Fruit fly (Drosophila melanogaster) whole organism, prepupa: ENCODE measurements around the gene CG17646.

ENCODE experiments used
- CG4318 ChIP-seq: fragments of 200-800 bp; sonication (Bioruptor generic); optimal IDR thresholded peaks from 3 replicates; lab custom pipeline; 2017; ENCODE audit warnings: missing biosample characterization, mild to moderate bottlenecking, missing genetic modification characterization
- Eip78C ChIP-seq: fragments of 200-800 bp; sonication (Bioruptor generic); peaks from one replicate; lab custom pipeline; 2016; ENCODE audit warnings: missing biosample characterization, missing genetic modification characterization
- Hr38 ChIP-seq: sonication (Bioruptor generic); optimal IDR thresholded peaks from 2 replicates; lab custom pipeline; 2016; ENCODE audit warnings: missing biosample characterization, missing genetic modification characterization
- Sox102F ChIP-seq: fragments of 200-800 bp; sonication (Bioruptor generic); optimal IDR thresholded peaks from 2 replicates; lab custom pipeline; 2016; ENCODE audit warnings: missing biosample characterization, mild to moderate bottlenecking, missing genetic modification characterization
- salr ChIP-seq, 2 experiments: fragments of 200-800 bp; sonication (Bioruptor generic); optimal IDR thresholded peaks; 3 replicates each; lab custom pipeline; 2016 to 2018; ENCODE audit warnings: missing biosample characterization in 2 of 2, missing genetic modification characterization in 2 of 2, mild to moderate bottlenecking in 1 of 2

DNA sequence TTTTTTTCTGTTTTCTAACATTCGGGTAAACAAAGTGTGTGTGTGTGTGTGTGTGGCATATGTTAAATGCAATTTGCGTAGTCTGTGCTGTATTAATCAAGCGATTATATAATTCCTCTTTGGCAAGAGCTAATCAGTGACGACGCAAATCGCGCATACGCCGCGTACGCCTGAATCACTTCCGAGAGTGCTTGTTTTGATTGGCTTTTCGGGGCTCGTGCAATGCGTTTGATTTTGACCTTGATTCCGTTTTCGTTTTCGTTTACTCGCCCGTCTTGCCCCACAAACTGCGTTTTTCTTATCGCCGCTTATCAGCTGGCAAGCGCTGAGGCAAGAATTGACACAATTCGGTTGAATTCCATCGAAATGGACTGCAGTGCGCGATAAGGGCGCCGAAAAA, 39.5 kb upstream of the CG17646 start:
- TF ChIP-seq Eip78C (no peak), Sox102F (GFP tag; lab: Kevin White, UChicago) (no peak), Hr38 (GFP tag; lab: Kevin White, UChicago) (no peak), CG4318 (GFP tag; lab: Kevin White, UChicago) (no peak), salr (GFP tag; optimal IDR thresholded peaks at IDR 0.05; lab: Kevin White, UChicago) (no peak)
